Worm (Caenorhabditis elegans): ENCODE measurements around the gene F47E1.1.

- no peak for TF ChIP-seq him-1 (tag; optimal IDR thresholded peaks at IDR 0.05)
- no peak for TF ChIP-seq dao-5 (tag; optimal IDR thresholded peaks at IDR 0.05)
Observed at ce11 chrX:9067230-9067822, 9.7 kb upstream of the F47E1.1 start.
